Worm (Caenorhabditis elegans) whole organism, L3 larva: ENCODE measurements around the gene clc-32.

Source experiments
- egl-27 ChIP-seq: sonication (generic microtip); optimal IDR thresholded peaks from 4 replicates; lab custom pipeline; 2017; ENCODE audit warnings: missing biosample characterization, missing genetic modification reagents, missing genetic modification characterization
- pha-4 ChIP-seq: fragments of 150-350 bp; optimal IDR thresholded peaks from 2 replicates; lab custom pipeline; 2014; ENCODE audit warnings: missing biosample characterization, missing genetic modification reagents, missing genetic modification characterization
- snpc-4 ChIP-seq: fragments of 150-350 bp; optimal IDR thresholded peaks from 2 replicates; lab custom pipeline; 2014; ENCODE audit warnings: missing biosample characterization, missing genetic modification characterization
- unc-39 ChIP-seq: sonication (generic microtip); optimal IDR thresholded peaks from 4 replicates; lab custom pipeline; 2017; ENCODE audit warnings: missing biosample characterization, missing genetic modification characterization

DNA sequence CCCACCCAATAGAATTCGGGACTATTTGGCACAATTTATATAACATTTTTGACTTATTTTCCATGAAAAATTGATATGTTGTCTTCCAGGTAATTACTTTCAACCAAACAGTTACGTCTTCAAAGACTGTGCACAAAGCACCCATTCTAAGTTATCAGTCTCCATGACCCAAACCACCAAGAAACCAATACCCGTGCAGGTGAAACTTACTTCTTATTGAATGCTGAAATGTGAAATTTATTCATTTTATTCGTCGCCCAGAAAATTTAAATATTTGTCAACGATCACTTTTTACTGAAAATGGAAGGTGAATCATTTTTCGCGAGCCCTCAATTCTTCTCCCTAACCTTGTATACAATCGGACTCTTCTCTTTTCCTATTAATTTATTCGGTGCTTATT lies 49.5 kb upstream of the clc-32 start, which contains the start of gene srh-281:
- TF ChIP-seq snpc-4 (tag; lab: Kevin White, UChicago) (no peak), pha-4 (no peak), unc-39 (tag; lab: Kevin White, UChicago) (no peak), egl-27 (no peak)
